Worm (Caenorhabditis elegans) whole organism, young adult: Measurements from ENCODE around the gene cyn-8.
A peak's percentile ranks its signal among the peaks of the same experiment; 100 is the strongest.

Source experiments
- C06A6.2 ChIP-seq: fragments of 200-800 bp; sonication (Bioruptor generic); conservative IDR thresholded peaks from 2 replicates; pipeline ENCODE4 v1.3.6; 2022; ENCODE audit warnings: missing genetic modification characterization, missing compliant biosample characterization
- F33H1.4 ChIP-seq: fragments of 200-800 bp; sonication (Bioruptor generic); IDR thresholded peaks from 2 replicates; pipeline ENCODE4 v1.3.6; 2022; ENCODE audit warnings: missing genetic modification reagents, missing genetic modification characterization, missing compliant biosample characterization
- T26A5.8 ChIP-seq: sonication (generic microtip); optimal IDR thresholded peaks from 2 replicates; lab custom pipeline; 2016; ENCODE audit warnings: missing genetic modification characterization, missing compliant biosample characterization
- Y56A3A.18 ChIP-seq: fragments of 200-800 bp; sonication (Bioruptor generic); IDR thresholded peaks from 2 replicates; pipeline ENCODE4 v1.3.6; 2022; ENCODE audit warnings: missing genetic modification reagents, missing genetic modification characterization, missing compliant biosample characterization
- Y79H2A.3 ChIP-seq: fragments of 200-800 bp; sonication (Bioruptor generic); conservative IDR thresholded peaks from 2 replicates; pipeline ENCODE4 v1.3.6; 2022; ENCODE audit warnings: missing genetic modification reagents, missing genetic modification characterization, missing compliant biosample characterization
- ZK185.1 ChIP-seq: sonication (generic microtip); optimal IDR thresholded peaks from 2 replicates; lab custom pipeline; 2016; ENCODE audit warnings: mild to moderate bottlenecking, missing genetic modification characterization, missing compliant biosample characterization; ENCODE audit not compliant: poor library complexity, severe bottlenecking
- ama-1 ChIP-seq, 3 experiments: fragments of 150-350 bp in 1 of 3; sonication (generic microtip) in 2 of 3; optimal IDR thresholded peaks; 2 replicates each; lab custom pipeline; 2014 to 2018; ENCODE audit warnings: missing biosample characterization in 2 of 3, missing genetic modification characterization in 2 of 3, missing genetic modification reagents in 2 of 3
- attf-6 ChIP-seq: fragments of 200-800 bp; sonication (Bioruptor generic); IDR thresholded peaks from 2 replicates; pipeline ENCODE4 v1.3.6; 2022; ENCODE audit warnings: missing genetic modification reagents, missing genetic modification characterization, missing compliant biosample characterization
- ceh-100 ChIP-seq: fragments of 200-800 bp; sonication (Bioruptor generic); IDR thresholded peaks from 2 replicates; pipeline ENCODE4 v1.3.6; 2022; ENCODE audit warnings: missing genetic modification reagents, missing genetic modification characterization, missing compliant biosample characterization
- ceh-27 ChIP-seq: fragments of 200-800 bp; sonication (Bioruptor generic); optimal IDR thresholded peaks from 2 replicates; lab custom pipeline; 2018; ENCODE audit warnings: mild to moderate bottlenecking, missing genetic modification characterization, moderate library complexity, missing compliant biosample characterization
- ceh-40 ChIP-seq: fragments of 200-800 bp; sonication (Bioruptor generic); IDR thresholded peaks from 2 replicates; pipeline ENCODE4 v1.3.6; 2022; ENCODE audit warnings: missing genetic modification characterization, missing compliant biosample characterization
- ceh-58 ChIP-seq: fragments of 200-800 bp; sonication (Bioruptor generic); IDR thresholded peaks from 2 replicates; pipeline ENCODE4 v1.3.6; 2022; ENCODE audit warnings: missing genetic modification characterization, missing compliant biosample characterization
- ceh-91 ChIP-seq: fragments of 200-800 bp; sonication (Bioruptor generic); IDR thresholded peaks from 2 replicates; pipeline ENCODE4 v1.3.6; 2022; ENCODE audit warnings: missing genetic modification reagents, missing genetic modification characterization, missing compliant biosample characterization
- chd-7 ChIP-seq: sonication (generic microtip); optimal IDR thresholded peaks from 2 replicates; lab custom pipeline; 2016; ENCODE audit warnings: mild to moderate bottlenecking, missing genetic modification characterization, moderate library complexity, missing compliant biosample characterization
- dox-1 ChIP-seq: fragments of 200-800 bp; sonication (Bioruptor generic); IDR thresholded peaks from 2 replicates; pipeline ENCODE4 v1.3.6; 2022; ENCODE audit warnings: missing genetic modification reagents, missing genetic modification characterization, missing compliant biosample characterization
- dpl-1 ChIP-seq: fragments of 150-350 bp; optimal IDR thresholded peaks from 2 replicates; lab custom pipeline; 2014; ENCODE audit warnings: missing biosample characterization, missing genetic modification reagents, missing genetic modification characterization
- egl-18 ChIP-seq: fragments of 200-800 bp; sonication (Bioruptor generic); IDR thresholded peaks from 2 replicates; pipeline ENCODE4 v1.3.6; 2022; ENCODE audit warnings: missing genetic modification reagents, missing genetic modification characterization, missing compliant biosample characterization
- egl-44 ChIP-seq: fragments of 200-800 bp; sonication (Bioruptor generic); IDR thresholded peaks from 2 replicates; pipeline ENCODE4 v1.3.6; 2022; ENCODE audit warnings: missing genetic modification reagents, missing genetic modification characterization, missing compliant biosample characterization
- egrh-3 ChIP-seq: fragments of 200-800 bp; sonication (Bioruptor generic); IDR thresholded peaks from 2 replicates; pipeline ENCODE4 v1.3.6; 2022; ENCODE audit warnings: missing genetic modification reagents, missing genetic modification characterization, missing compliant biosample characterization
- ekl-4 ChIP-seq: fragments of 200-800 bp; sonication (Bioruptor generic); IDR thresholded peaks from 2 replicates; pipeline ENCODE4 v1.3.6; 2022; ENCODE audit warnings: missing genetic modification reagents, missing genetic modification characterization, missing compliant biosample characterization
- fkh-3 ChIP-seq: sonication (generic microtip); optimal IDR thresholded peaks from 2 replicates; lab custom pipeline; 2016; ENCODE audit warnings: mild to moderate bottlenecking, missing genetic modification characterization, missing compliant biosample characterization
- him-1 ChIP-seq: sonication (generic microtip); optimal IDR thresholded peaks from 2 replicates; lab custom pipeline; 2016; ENCODE audit warnings: missing genotype, missing genetic modification reagents, missing genetic modification characterization, missing compliant biosample characterization
- hlh-12 ChIP-seq: sonication (generic microtip); optimal IDR thresholded peaks from 2 replicates; lab custom pipeline; 2016; ENCODE audit warnings: missing genetic modification characterization, missing compliant biosample characterization
- hlh-26 ChIP-seq: fragments of 200-800 bp; sonication (Bioruptor generic); conservative IDR thresholded peaks from 2 replicates; pipeline ENCODE4 v1.3.6; 2022; ENCODE audit warnings: missing genetic modification reagents, missing genetic modification characterization, missing compliant biosample characterization
- hmg-1.2 ChIP-seq: fragments of 200-800 bp; sonication (Bioruptor generic); IDR thresholded peaks from 2 replicates; pipeline ENCODE4 v1.3.6; 2022; ENCODE audit warnings: missing genetic modification reagents, missing genetic modification characterization, missing compliant biosample characterization
- hrde-1 ChIP-seq: sonication (generic microtip); optimal IDR thresholded peaks from 2 replicates; lab custom pipeline; 2016; ENCODE audit warnings: missing genetic modification characterization, mild to moderate bottlenecking, missing compliant biosample characterization, moderate library complexity, missing genotype, missing genetic modification reagents, borderline replicate concordance
- lag-1 ChIP-seq: fragments of 200-800 bp; sonication (Bioruptor generic); IDR thresholded peaks from 2 replicates; pipeline ENCODE4 v1.3.6; 2022; ENCODE audit warnings: missing genetic modification reagents, missing genetic modification characterization, missing compliant biosample characterization
- let-607 ChIP-seq, 2 experiments: fragments of 200-800 bp in 1 of 2; sonication (Bioruptor generic) in 1 of 2; sonication (generic microtip) in 1 of 2; optimal IDR thresholded peaks; 2 replicates each; lab custom pipeline; 2016 to 2018; ENCODE audit warnings: mild to moderate bottlenecking in 2 of 2, missing compliant biosample characterization in 2 of 2, missing genetic modification characterization in 2 of 2, moderate library complexity in 2 of 2, missing genotype in 1 of 2
- lin-35 ChIP-seq, 3 experiments: fragments of 150-350 bp in 2 of 3; sonication (generic microtip) in 1 of 3; optimal IDR thresholded peaks; 2 replicates each; lab custom pipeline; 2014 to 2018; ENCODE audit warnings: missing biosample characterization in 3 of 3, missing genetic modification characterization in 3 of 3, missing genetic modification reagents in 3 of 3
- lsl-1 ChIP-seq: fragments of 200-800 bp; sonication (Bioruptor generic); optimal IDR thresholded peaks from 2 replicates; lab custom pipeline; 2018; ENCODE audit warnings: mild to moderate bottlenecking, missing genetic modification characterization, moderate library complexity, missing compliant biosample characterization
- madf-10 ChIP-seq: sonication (generic microtip); optimal IDR thresholded peaks from 2 replicates; lab custom pipeline; 2016; ENCODE audit warnings: mild to moderate bottlenecking, missing genetic modification characterization, missing compliant biosample characterization
- mxl-1 ChIP-seq: sonication (generic microtip); optimal IDR thresholded peaks from 2 replicates; lab custom pipeline; 2016; ENCODE audit warnings: missing genetic modification characterization, missing compliant biosample characterization
- nfya-2 ChIP-seq: fragments of 200-800 bp; sonication (Bioruptor generic); IDR thresholded peaks from 2 replicates; pipeline ENCODE4 v1.3.6; 2022; ENCODE audit warnings: missing genetic modification reagents, missing genetic modification characterization, missing compliant biosample characterization
- nfyb-1 ChIP-seq: fragments of 200-800 bp; sonication (Bioruptor generic); IDR thresholded peaks from 2 replicates; pipeline ENCODE4 v1.3.6; 2022; ENCODE audit warnings: missing genetic modification reagents, missing genetic modification characterization, missing compliant biosample characterization
- nhr-80 ChIP-seq: sonication (generic microtip); optimal IDR thresholded peaks from 2 replicates; lab custom pipeline; 2016; ENCODE audit warnings: missing genetic modification characterization, missing compliant biosample characterization
- rec-8 ChIP-seq, 2 experiments: sonication (generic microtip); optimal IDR thresholded peaks; 2 replicates each; lab custom pipeline; 2016; ENCODE audit warnings: mild to moderate bottlenecking in 2 of 2, missing genetic modification characterization in 2 of 2, missing genetic modification reagents in 2 of 2, missing genotype in 2 of 2, missing biosample characterization in 1 of 2, missing compliant biosample characterization in 1 of 2, moderate library complexity in 1 of 2
- sptf-2 ChIP-seq: fragments of 200-800 bp; sonication (Bioruptor generic); optimal IDR thresholded peaks from 2 replicates; lab custom pipeline; 2018; ENCODE audit warnings: mild to moderate bottlenecking, missing genetic modification characterization, missing compliant biosample characterization
- tbp1 ChIP-seq: fragments of 200-800 bp; sonication (Bioruptor generic); optimal IDR thresholded peaks from 2 replicates; lab custom pipeline; 2018; ENCODE audit warnings: mild to moderate bottlenecking, missing genetic modification characterization, missing compliant biosample characterization
- unc-130 ChIP-seq: sonication (generic microtip); optimal IDR thresholded peaks from 2 replicates; lab custom pipeline; 2016; ENCODE audit warnings: missing genetic modification reagents, missing genetic modification characterization, missing compliant biosample characterization
- xnd-1 ChIP-seq: sonication (generic microtip); optimal IDR thresholded peaks from 2 replicates; lab custom pipeline; 2016; ENCODE audit warnings: missing genotype, missing genetic modification reagents, missing genetic modification characterization, missing compliant biosample characterization
- ztf-22 ChIP-seq: fragments of 200-800 bp; sonication (Bioruptor generic); optimal IDR thresholded peaks from 2 replicates; lab custom pipeline; 2018; ENCODE audit warnings: mild to moderate bottlenecking, missing genetic modification characterization, moderate library complexity, missing compliant biosample characterization
- ztf-25 ChIP-seq: fragments of 200-800 bp; sonication (Bioruptor generic); IDR thresholded peaks from 2 replicates; pipeline ENCODE4 v1.3.6; 2022; ENCODE audit warnings: missing genetic modification reagents, missing genetic modification characterization, missing compliant biosample characterization
- ztf-28 ChIP-seq: fragments of 200-800 bp; sonication (Bioruptor generic); IDR thresholded peaks from 2 replicates; pipeline ENCODE4 v1.3.6; 2022; ENCODE audit warnings: missing genetic modification reagents, missing genetic modification characterization, missing compliant biosample characterization
- ztf-6 ChIP-seq: fragments of 200-800 bp; sonication (Bioruptor generic); IDR thresholded peaks from 2 replicates; pipeline ENCODE4 v1.3.6; 2022; ENCODE audit warnings: missing genetic modification reagents, missing genetic modification characterization, missing compliant biosample characterization

cyn-8 gene

ce11 chrX:8934246-8934645, 23.2 kb downstream of the cyn-8 start:
- no peak for TF ChIP-seq tbp1 (GFP tag; lab: Kevin White, UChicago)
- TF ChIP-seq nhr-80, result peak; percentile 57

ce11 chrX:8934988-8935387, 23.9 kb downstream of the cyn-8 start:
- no peak for TF ChIP-seq ceh-91 (GFP tag; lab: Robert Waterston, UW)
- no peak for TF ChIP-seq ceh-58
- TF ChIP-seq Y56A3A.18 (GFP tag; lab: Robert Waterston, UW), result no peak
- no peak for TF ChIP-seq hrde-1 (tag; lab: Kevin White, UChicago)
- TF ChIP-seq egl-18, result no peak
- no peak for TF ChIP-seq T26A5.8 (tag; lab: Kevin White, UChicago)
- TF ChIP-seq lag-1 (GFP tag; lab: Robert Waterston, UW), result no peak
- no peak for TF ChIP-seq him-1 (tag; lab: Kevin White, UChicago)

- TF ChIP-seq xnd-1 (tag; lab: Kevin White, UChicago) (no peak), let-607 (tag; optimal IDR thresholded peaks at IDR 0.05; lab: Kevin White, UChicago) (peak in 1 of 2 experiments; percentile 18), hlh-26 (GFP tag; lab: Robert Waterston, UW) (no peak), ztf-25 (GFP tag; lab: Robert Waterston, UW) (peak; percentile 67; the same call in 1 of the 2 replicates), hmg-1.2 (GFP tag; lab: Robert Waterston, UW) (peak; percentile 53), lin-35 (GFP tag; optimal IDR thresholded peaks at IDR 0.05; lab: Kevin White, UChicago) (peak in 1 of 3 experiments; percentile 11), chd-7 (tag; lab: Kevin White, UChicago) (no peak), attf-6 (GFP tag; lab: Robert Waterston, UW) (no peak), F33H1.4 (GFP tag; lab: Robert Waterston, UW) (no peak), hrde-1 (tag; lab: Kevin White, UChicago) (no peak), ztf-6 (no peak), lag-1 (GFP tag; lab: Robert Waterston, UW) (no peak), ceh-40 (GFP tag; lab: Robert Waterston, UW) (peak; percentile 75; the same call in 1 of the 2 replicates), lsl-1 (GFP tag; lab: Kevin White, UChicago) (no peak), unc-130 (GFP tag; lab: Kevin White, UChicago) (peak; percentile 18), mxl-1 (tag; lab: Kevin White, UChicago) (peak; percentile 20), dpl-1 (GFP tag; lab: Kevin White, UChicago) (no peak), dox-1 (GFP tag; lab: Robert Waterston, UW) (peak; percentile 46; the same call in 1 of the 2 replicates), ceh-100 (GFP tag; lab: Robert Waterston, UW) (no peak), C06A6.2 (no peak), ztf-28 (GFP tag; lab: Robert Waterston, UW) (no peak), ztf-22 (GFP tag; lab: Kevin White, UChicago) (no peak), madf-10 (tag; lab: Kevin White, UChicago) (peak; percentile 56), him-1 (tag; lab: Kevin White, UChicago) (peak; percentile 68), ceh-27 (no peak), ama-1 (optimal IDR thresholded peaks at IDR 0.05; lab: Kevin White, UChicago) (no peak), ama-1 (GFP tag; optimal IDR thresholded peaks at IDR 0.05; lab: Kevin White, UChicago) (no peak), nfya-2 (GFP tag; lab: Robert Waterston, UW) (no peak), hlh-12 (tag; lab: Kevin White, UChicago) (peak; percentile 13), sptf-2 (GFP tag; lab: Kevin White, UChicago) (no peak), ZK185.1 (tag; lab: Kevin White, UChicago) (peak; percentile 17), nfyb-1 (no peak), egl-18 (no peak), fkh-3 (tag; lab: Kevin White, UChicago) (peak; percentile 45), rec-8 (tag; optimal IDR thresholded peaks at IDR 0.05; lab: Kevin White, UChicago) (peak; percentile 36 to 50), ekl-4 (GFP tag; lab: Robert Waterston, UW) (no peak), egrh-3 (GFP tag; lab: Robert Waterston, UW) (0 out of 2 replicates have a peak, but pooled peaks have one; percentile 7), egl-44 (0 out of 2 replicates have a peak, but pooled peaks have one; percentile 58), Y79H2A.3 (no peak)
Measured at ce11 chrX:8939389-8939788, 28.3 kb downstream of the cyn-8 start.
